Worm (Caenorhabditis elegans): ENCODE data around the gene dre-1.

The dre-1 gene

ce11 chrV:6559585-6559984, 13.3 kb upstream of the dre-1 start:
- TF ChIP-seq egl-5 (tag; optimal IDR thresholded peaks at IDR 0.05) (no peak), eor-1 (tag; optimal IDR thresholded peaks at IDR 0.05) (no peak), elt-1 (tag; optimal IDR thresholded peaks at IDR 0.05) (no peak), nfya-1 (tag; optimal IDR thresholded peaks at IDR 0.05; ENCODE audit: insufficient read depth) (no peak), fkh-2 (tag; optimal IDR thresholded peaks at IDR 0.05) (no peak), ceh-28 (tag; optimal IDR thresholded peaks at IDR 0.05) (no peak), ceh-82 (tag; optimal IDR thresholded peaks at IDR 0.05) (no peak), nhr-23 (tag; optimal IDR thresholded peaks at IDR 0.05) (no peak), aly-2 (tag; optimal IDR thresholded peaks at IDR 0.05) (no peak), lsy-12 (tag; optimal IDR thresholded peaks at IDR 0.05) (peak; percentile 21), jun-1 (tag; optimal IDR thresholded peaks at IDR 0.05) (no peak), nhr-67 (tag; optimal IDR thresholded peaks at IDR 0.05) (no peak), elt-2 (tag; optimal IDR thresholded peaks at IDR 0.05) (peak; percentile 45), sea-2 (GFP tag; optimal IDR thresholded peaks at IDR 0.05) (no peak), zag-1 (tag; optimal IDR thresholded peaks at IDR 0.05) (no peak)

- TF ChIP-seq hmg-11 (tag; optimal IDR thresholded peaks at IDR 0.05) (no peak), pqm-1 (tag; optimal IDR thresholded peaks at IDR 0.05) (no peak), nhr-237 (tag; optimal IDR thresholded peaks at IDR 0.05) (no peak)
Measured at ce11 chrV:6559105-6559504, 12.8 kb upstream of the dre-1 start, which contains the start of gene spp-26. Gene spp-26, minus strand, starts transcription at chrV:6559205.

- TF ChIP-seq unc-39 (tag; optimal IDR thresholded peaks at IDR 0.05): no peak
- TF ChIP-seq unc-62 (GFP tag; optimal IDR thresholded peaks at IDR 0.05): no peak
- no peak for TF ChIP-seq elt-3 (tag; optimal IDR thresholded peaks at IDR 0.05)
- no peak for TF ChIP-seq jun-1 (tag; optimal IDR thresholded peaks at IDR 0.05)
- TF ChIP-seq fkh-10 (GFP tag; optimal IDR thresholded peaks at IDR 0.05): no peak
- TF ChIP-seq nhr-237 (tag; optimal IDR thresholded peaks at IDR 0.05): no peak
- no peak for TF ChIP-seq nhr-28 (tag; optimal IDR thresholded peaks at IDR 0.05)
- TF ChIP-seq ZK546.5 (tag; optimal IDR thresholded peaks at IDR 0.05): no peak
- no peak for TF ChIP-seq egl-5 (tag; optimal IDR thresholded peaks at IDR 0.05)
- no peak for TF ChIP-seq hmg-11 (tag; optimal IDR thresholded peaks at IDR 0.05)
- no peak for TF ChIP-seq snpc-4 (tag; optimal IDR thresholded peaks at IDR 0.05)
- no peak for TF ChIP-seq fkh-2 (tag; optimal IDR thresholded peaks at IDR 0.05)
- TF ChIP-seq aly-2 (tag; optimal IDR thresholded peaks at IDR 0.05): no peak
- TF ChIP-seq nhr-23 (tag; optimal IDR thresholded peaks at IDR 0.05): no peak
Measured at ce11 chrV:6558103-6558502, 11.8 kb upstream of the dre-1 start, which contains the start of gene spp-20. Gene spp-20, minus strand, starts transcription at chrV:6558203.

- no peak for TF ChIP-seq nhr-12 (tag; optimal IDR thresholded peaks at IDR 0.05)
- no peak for TF ChIP-seq lsy-12 (tag; optimal IDR thresholded peaks at IDR 0.05)
- TF ChIP-seq elt-2 (tag; optimal IDR thresholded peaks at IDR 0.05): no peak
- TF ChIP-seq elt-1 (tag; optimal IDR thresholded peaks at IDR 0.05): no peak
- TF ChIP-seq daf-12 (tag; optimal IDR thresholded peaks at IDR 0.05): no peak
- TF ChIP-seq ceh-16 (tag; optimal IDR thresholded peaks at IDR 0.05): no peak
- no peak for TF ChIP-seq nhr-76 (tag; optimal IDR thresholded peaks at IDR 0.05)
- no peak for TF ChIP-seq pha-4 (tag; optimal IDR thresholded peaks at IDR 0.05)
- TF ChIP-seq fos-1 (tag; optimal IDR thresholded peaks at IDR 0.05): no peak
- TF ChIP-seq pqm-1 (tag; optimal IDR thresholded peaks at IDR 0.05): no peak
- no peak for TF ChIP-seq mdl-1 (tag; optimal IDR thresholded peaks at IDR 0.05)
- TF ChIP-seq lin-15B (tag; optimal IDR thresholded peaks at IDR 0.05): no peak
- no peak for TF ChIP-seq ceh-82 (tag; optimal IDR thresholded peaks at IDR 0.05)
- no peak for TF ChIP-seq sea-2 (GFP tag; optimal IDR thresholded peaks at IDR 0.05)
- no peak for TF ChIP-seq elt-3 (tag; optimal IDR thresholded peaks at IDR 0.05)
Measured at ce11 chrV:6557035-6557434, 10.7 kb upstream of the dre-1 start, which contains the start of gene spp-27. Gene spp-27, minus strand, starts transcription at chrV:6557135.

DNA sequence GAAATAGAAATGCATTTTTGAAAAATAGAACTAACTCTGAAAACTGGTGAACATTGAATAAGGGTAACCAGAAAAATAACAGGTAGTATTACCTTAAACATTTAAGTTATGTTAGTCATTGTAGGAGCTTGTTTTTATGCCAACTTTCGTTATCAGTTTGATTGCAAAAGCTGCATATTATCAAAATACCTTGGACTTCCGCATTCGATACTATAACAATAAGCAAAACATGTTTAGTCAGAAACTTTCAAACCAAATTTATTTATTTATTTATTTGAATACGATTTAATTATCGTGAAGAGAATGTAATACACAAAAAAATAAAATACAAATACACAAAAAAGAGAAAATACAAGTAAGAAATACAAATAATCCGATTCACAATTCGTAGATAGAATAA, 8.0 kb upstream of the dre-1 start, which contains the start of gene K04A8.19:
Gene K04A8.19, minus strand, starts transcription at position 101 of the 400 bp plus-strand sequence.
- TF ChIP-seq mdl-1 (tag; optimal IDR thresholded peaks at IDR 0.05) (no peak), tbx-2 (tag; optimal IDR thresholded peaks at IDR 0.05) (no peak), unc-62 (GFP tag; optimal IDR thresholded peaks at IDR 0.05) (no peak), pha-4 (tag; optimal IDR thresholded peaks at IDR 0.05) (no peak), lin-39 (tag; optimal IDR thresholded peaks at IDR 0.05) (no peak), ceh-9 (tag; optimal IDR thresholded peaks at IDR 0.05) (no peak)
